Worm (Caenorhabditis elegans) whole organism, L1 larva: ENCODE results near the gene hrg-1.
A peak's percentile ranks its signal among the peaks of the same experiment; 100 is the strongest.

Experiments
- C04F5.9 ChIP-seq: sonication (generic microtip); optimal IDR thresholded peaks from 2 replicates; lab custom pipeline; 2016; ENCODE audit warnings: missing genetic modification characterization, missing compliant biosample characterization
- F16B12.6 ChIP-seq: fragments of 150-350 bp; optimal IDR thresholded peaks from 2 replicates; lab custom pipeline; 2014; ENCODE audit warnings: missing biosample characterization, missing genetic modification characterization
- Y116A8C.19 ChIP-seq: sonication (generic microtip); optimal IDR thresholded peaks from 2 replicates; lab custom pipeline; 2016; ENCODE audit warnings: missing compliant biosample characterization, missing genetic modification characterization, borderline replicate concordance
- aly-2 ChIP-seq: fragments of 150-350 bp; optimal IDR thresholded peaks from 2 replicates; lab custom pipeline; 2014; ENCODE audit warnings: missing biosample characterization, missing genetic modification characterization
- ceh-8 ChIP-seq: fragments of 200-800 bp; sonication (Bioruptor generic); optimal IDR thresholded peaks from 2 replicates; lab custom pipeline; 2018; ENCODE audit warnings: mild to moderate bottlenecking, missing genetic modification characterization, moderate library complexity, missing compliant biosample characterization
- ceh-82 ChIP-seq, 3 experiments: fragments of 150-350 bp in 1 of 3; sonication (generic microtip) in 2 of 3; optimal IDR thresholded peaks; 2 replicates each; lab custom pipeline; 2014 to 2017; ENCODE audit warnings: missing biosample characterization in 3 of 3, missing genetic modification characterization in 3 of 3
- ceh-88 ChIP-seq: fragments of 200-800 bp; sonication (Bioruptor generic); IDR thresholded peaks from 2 replicates; pipeline ENCODE4 v1.3.6; 2022; ENCODE audit warnings: missing genetic modification characterization, missing compliant biosample characterization
- ces-1 ChIP-seq: fragments of 150-350 bp; optimal IDR thresholded peaks from 2 replicates; lab custom pipeline; 2014; ENCODE audit warnings: missing biosample characterization, missing genetic modification reagents, missing genetic modification characterization
- dpl-1 ChIP-seq, 3 experiments: fragments of 150-350 bp in 2 of 3; sonication (generic microtip) in 1 of 3; optimal IDR thresholded peaks; 2 replicates each; lab custom pipeline; 2014 to 2017; ENCODE audit warnings: missing biosample characterization in 3 of 3, missing genetic modification characterization in 3 of 3, missing genetic modification reagents in 3 of 3
- dsc-1 ChIP-seq: sonication (generic microtip); optimal IDR thresholded peaks from 2 replicates; lab custom pipeline; 2016; ENCODE audit warnings: mild to moderate bottlenecking, missing genetic modification characterization, missing compliant biosample characterization
- efl-3 ChIP-seq: fragments of 200-800 bp; sonication (Bioruptor generic); optimal IDR thresholded peaks from 2 replicates; lab custom pipeline; 2018; ENCODE audit warnings: mild to moderate bottlenecking, missing genetic modification characterization, missing compliant biosample characterization
- egl-13 ChIP-seq: sonication (generic microtip); optimal IDR thresholded peaks from 2 replicates; lab custom pipeline; 2016; ENCODE audit warnings: missing genotype, missing genetic modification reagents, missing genetic modification characterization, missing compliant biosample characterization
- fkh-10 ChIP-seq: sonication (generic microtip); optimal IDR thresholded peaks from 2 replicates; lab custom pipeline; 2017; ENCODE audit warnings: missing biosample characterization, missing genetic modification reagents, missing genetic modification characterization
- fkh-4 ChIP-seq: sonication (generic microtip); optimal IDR thresholded peaks from 2 replicates; lab custom pipeline; 2016; ENCODE audit warnings: missing compliant biosample characterization, missing genetic modification characterization, borderline replicate concordance
- fkh-8 ChIP-seq: sonication (generic microtip); optimal IDR thresholded peaks from 2 replicates; lab custom pipeline; 2016; ENCODE audit warnings: mild to moderate bottlenecking, missing genetic modification characterization, missing compliant biosample characterization
- grh-1 ChIP-seq: fragments of 200-800 bp; sonication (Bioruptor generic); IDR thresholded peaks from 2 replicates; pipeline ENCODE4 v1.3.6; 2022; ENCODE audit warnings: missing genetic modification reagents, missing genetic modification characterization, missing compliant biosample characterization
- hlh-4 ChIP-seq: sonication (generic microtip); optimal IDR thresholded peaks from 2 replicates; lab custom pipeline; 2016; ENCODE audit warnings: mild to moderate bottlenecking, missing genetic modification characterization, missing compliant biosample characterization
- hpl-2 ChIP-seq: fragments of 150-350 bp; optimal IDR thresholded peaks from 2 replicates; lab custom pipeline; 2014; ENCODE audit warnings: missing biosample characterization, missing genetic modification reagents, missing genetic modification characterization
- isw-1 ChIP-seq: fragments of 200-800 bp; sonication (Bioruptor generic); IDR thresholded peaks from 2 replicates; pipeline ENCODE4 v1.3.6; 2022; ENCODE audit warnings: missing genetic modification characterization, missing compliant biosample characterization
- jun-1 ChIP-seq: fragments of 150-350 bp; optimal IDR thresholded peaks from 2 replicates; lab custom pipeline; 2014; ENCODE audit warnings: missing biosample characterization, missing genetic modification reagents, missing genetic modification characterization
- lin-13 ChIP-seq: fragments of 150-350 bp; optimal IDR thresholded peaks from 2 replicates; lab custom pipeline; 2014; ENCODE audit warnings: missing biosample characterization, missing genetic modification reagents, missing genetic modification characterization
- lin-14 ChIP-seq: fragments of 200-800 bp; sonication (Bioruptor generic); optimal IDR thresholded peaks from 2 replicates; lab custom pipeline; 2018; ENCODE audit warnings: mild to moderate bottlenecking, missing genetic modification characterization, moderate library complexity, missing compliant biosample characterization
- lin-35 ChIP-seq, 2 experiments: fragments of 150-350 bp; optimal IDR thresholded peaks; 2 replicates each; lab custom pipeline; 2014; ENCODE audit warnings: missing biosample characterization in 2 of 2, missing genetic modification characterization in 2 of 2, missing genetic modification reagents in 2 of 2
- lin-39 ChIP-seq: fragments of 150-350 bp; optimal IDR thresholded peaks from 2 replicates; lab custom pipeline; 2014; ENCODE audit warnings: missing biosample characterization, missing genetic modification reagents, missing genetic modification characterization
- lir-3 ChIP-seq: sonication (generic microtip); optimal IDR thresholded peaks from 2 replicates; lab custom pipeline; 2016; ENCODE audit warnings: mild to moderate bottlenecking, missing genetic modification characterization, moderate library complexity, missing compliant biosample characterization; ENCODE audit not compliant: poor library complexity
- lsy-2 ChIP-seq, 2 experiments: fragments of 150-350 bp; optimal IDR thresholded peaks; 2 replicates each; lab custom pipeline; 2014; ENCODE audit warnings: missing biosample characterization in 2 of 2, missing genetic modification characterization in 2 of 2
- mdl-1 ChIP-seq, 2 experiments: fragments of 150-350 bp; optimal IDR thresholded peaks; 2 replicates each; lab custom pipeline; 2014 to 2017; ENCODE audit warnings: missing biosample characterization in 2 of 2, missing genetic modification characterization in 2 of 2, inconsistent platforms in 1 of 2
- mef-2 ChIP-seq: fragments of 150-350 bp; optimal IDR thresholded peaks from 2 replicates; lab custom pipeline; 2014; ENCODE audit warnings: missing biosample characterization, missing genetic modification characterization
- nhr-11 ChIP-seq: fragments of 150-350 bp; optimal IDR thresholded peaks from 2 replicates; lab custom pipeline; 2014; ENCODE audit warnings: missing biosample characterization, missing genetic modification characterization
- nhr-19 ChIP-seq: fragments of 200-800 bp; sonication (Bioruptor generic); conservative IDR thresholded peaks from 2 replicates; pipeline ENCODE4 v1.3.6; 2022; ENCODE audit warnings: missing genetic modification characterization, missing compliant biosample characterization
- nhr-20 ChIP-seq: sonication (generic microtip); optimal IDR thresholded peaks from 2 replicates; lab custom pipeline; 2016; ENCODE audit warnings: mild to moderate bottlenecking, missing genetic modification characterization, missing compliant biosample characterization
- nhr-47 ChIP-seq: sonication (generic microtip); optimal IDR thresholded peaks from 2 replicates; lab custom pipeline; 2016; ENCODE audit warnings: mild to moderate bottlenecking, missing genetic modification characterization, moderate library complexity, missing compliant biosample characterization
- nhr-71 ChIP-seq: sonication (generic microtip); optimal IDR thresholded peaks from 2 replicates; lab custom pipeline; 2016; ENCODE audit warnings: mild to moderate bottlenecking, missing genetic modification characterization, moderate library complexity, missing compliant biosample characterization
- nhr-76 ChIP-seq: sonication (generic microtip); optimal IDR thresholded peaks from 2 replicates; lab custom pipeline; 2017; ENCODE audit warnings: missing biosample characterization, missing genetic modification characterization
- pag-3 ChIP-seq: sonication (generic microtip); optimal IDR thresholded peaks from 2 replicates; lab custom pipeline; 2017; ENCODE audit warnings: missing genetic modification characterization, mild to moderate bottlenecking, missing compliant biosample characterization, antibody characterized with exemption, borderline replicate concordance; ENCODE audit not compliant: insufficient read depth
- rnt-1 ChIP-seq: sonication (generic microtip); optimal IDR thresholded peaks from 2 replicates; lab custom pipeline; 2016; ENCODE audit warnings: mild to moderate bottlenecking, missing genetic modification characterization, moderate library complexity, missing compliant biosample characterization
- skn-1 ChIP-seq: fragments of 150-350 bp; optimal IDR thresholded peaks from 2 replicates; lab custom pipeline; 2014; ENCODE audit warnings: missing biosample characterization, missing genetic modification characterization
- sup-37 ChIP-seq: fragments of 200-800 bp; sonication (Bioruptor generic); optimal IDR thresholded peaks from 2 replicates; lab custom pipeline; 2018; ENCODE audit warnings: mild to moderate bottlenecking, missing genetic modification characterization, missing compliant biosample characterization
- swsn-7 ChIP-seq: sonication (generic microtip); optimal IDR thresholded peaks from 2 replicates; lab custom pipeline; 2016; ENCODE audit warnings: missing genetic modification characterization, missing compliant biosample characterization
- unc-130 ChIP-seq: fragments of 150-350 bp; optimal IDR thresholded peaks from 2 replicates; lab custom pipeline; 2017; ENCODE audit warnings: missing biosample characterization, missing genetic modification characterization, inconsistent platforms
- unc-62 ChIP-seq: fragments of 150-350 bp; optimal IDR thresholded peaks from 2 replicates; lab custom pipeline; 2014; ENCODE audit warnings: missing biosample characterization, missing genetic modification reagents, missing genetic modification characterization
- unc-86 ChIP-seq: sonication (generic microtip); optimal IDR thresholded peaks from 2 replicates; lab custom pipeline; 2016; ENCODE audit warnings: missing genetic modification characterization, missing compliant biosample characterization
- vab-15 ChIP-seq: sonication (generic microtip); optimal IDR thresholded peaks from 2 replicates; lab custom pipeline; 2017; ENCODE audit warnings: missing genotype, mild to moderate bottlenecking, missing genetic modification characterization, missing compliant biosample characterization
- xbp-1 ChIP-seq: sonication (generic microtip); optimal IDR thresholded peaks from 2 replicates; lab custom pipeline; 2016; ENCODE audit warnings: missing genetic modification characterization, missing compliant biosample characterization
- zag-1 ChIP-seq: fragments of 150-350 bp; optimal IDR thresholded peaks from 2 replicates; lab custom pipeline; 2014; ENCODE audit warnings: missing biosample characterization, missing genetic modification characterization
- zip-4 ChIP-seq: fragments of 200-800 bp; sonication (Bioruptor generic); optimal IDR thresholded peaks from 2 replicates; lab custom pipeline; 2018; ENCODE audit warnings: mild to moderate bottlenecking, missing genetic modification characterization, moderate library complexity, missing compliant biosample characterization
- ztf-11 ChIP-seq, 2 experiments: sonication (generic microtip); optimal IDR thresholded peaks; 2 replicates each; lab custom pipeline; 2016 to 2017; ENCODE audit warnings: missing genetic modification characterization in 2 of 2, missing biosample characterization in 1 of 2, missing compliant biosample characterization in 1 of 2
- ztf-4 ChIP-seq: fragments of 150-350 bp; optimal IDR thresholded peaks from 2 replicates; lab custom pipeline; 2014; ENCODE audit warnings: missing biosample characterization, missing genetic modification characterization

The hrg-1 gene

DNA sequence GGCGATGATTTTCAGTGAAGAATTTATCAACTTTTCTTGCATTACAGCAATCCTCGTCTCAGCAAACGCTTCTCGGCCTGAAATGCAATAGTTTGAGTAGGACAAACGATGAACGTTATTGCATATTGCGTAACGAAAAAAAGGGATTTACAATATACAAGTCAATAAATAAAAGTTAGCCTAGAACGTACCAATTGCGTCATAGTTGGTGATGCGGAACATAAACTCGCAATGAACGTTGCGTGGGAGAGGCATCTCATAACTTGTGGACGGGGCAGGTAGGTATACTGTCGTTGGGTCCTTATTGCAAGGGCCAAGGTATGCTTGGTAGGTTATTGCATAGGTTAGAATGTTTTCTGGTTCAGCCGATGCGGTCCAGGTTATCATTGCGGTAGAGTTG lies 45.2 kb downstream of the hrg-1 start:
- TF ChIP-seq unc-62 (GFP tag; lab: Kevin White, UChicago): no peak
- no peak for TF ChIP-seq nhr-71 (tag; lab: Kevin White, UChicago)
- TF ChIP-seq hpl-2 (GFP tag; lab: Kevin White, UChicago): no peak
- TF ChIP-seq nhr-11 (tag; lab: Kevin White, UChicago): no peak
- TF ChIP-seq swsn-7 (tag; lab: Kevin White, UChicago): no peak
- no peak for TF ChIP-seq nhr-76 (tag; lab: Kevin White, UChicago)
- TF ChIP-seq ztf-4 (tag; lab: Kevin White, UChicago): no peak
- TF ChIP-seq jun-1 (tag; lab: Kevin White, UChicago): no peak
- no peak for TF ChIP-seq sup-37 (GFP tag; lab: Kevin White, UChicago)
- no peak for TF ChIP-seq lin-39 (tag; lab: Kevin White, UChicago)
- no peak for TF ChIP-seq nhr-19 (GFP tag; lab: Robert Waterston, UW)
- TF ChIP-seq, all 84 proteins: peak for 0

ce11 chrX:3969980-3970403 lies 46.0 kb downstream of the hrg-1 start:
- TF ChIP-seq skn-1 (tag; lab: Kevin White, UChicago): peak; percentile 62
- no peak for TF ChIP-seq nhr-76 (tag; lab: Kevin White, UChicago)
- peak; percentile 68 for TF ChIP-seq unc-86 (tag; lab: Kevin White, UChicago)
- peak; percentile 89 for TF ChIP-seq lin-14 (GFP tag; lab: Kevin White, UChicago)
- TF ChIP-seq grh-1: peak; percentile 61; the same call in 1 of the 2 replicates
- peak; percentile 29 for TF ChIP-seq isw-1 (GFP tag; lab: Robert Waterston, UW)
- peak; percentile 81 for TF ChIP-seq nhr-19 (GFP tag; lab: Robert Waterston, UW)
- peak; percentile 85 for TF ChIP-seq nhr-71 (tag; lab: Kevin White, UChicago)
- peak in 2 of 3 experiments; percentile 5 to 14 for TF ChIP-seq dpl-1 (GFP tag; optimal IDR thresholded peaks at IDR 0.05; lab: Kevin White, UChicago)
- TF ChIP-seq aly-2: no peak
- TF ChIP-seq fkh-10 (GFP tag; lab: Kevin White, UChicago): peak; percentile 63
- TF ChIP-seq nhr-47: peak; percentile 86
- peak; percentile 44 for TF ChIP-seq egl-13 (tag; lab: Kevin White, UChicago)
- peak; percentile 66 for TF ChIP-seq lin-13
- TF ChIP-seq vab-15 (tag; lab: Kevin White, UChicago): no peak
- TF ChIP-seq dsc-1 (tag; lab: Kevin White, UChicago): peak; percentile 80
- peak in 1 of 2 experiments; percentile 77 for TF ChIP-seq mdl-1 (tag; optimal IDR thresholded peaks at IDR 0.05; lab: Kevin White, UChicago)
- TF ChIP-seq pag-3 (tag; lab: Kevin White, UChicago): peak; percentile 24
- peak; percentile 45 for TF ChIP-seq zip-4 (GFP tag; lab: Kevin White, UChicago)
- TF ChIP-seq ces-1: peak; percentile 0
- TF ChIP-seq rnt-1: peak; percentile 83
- peak; percentile 57 for TF ChIP-seq ceh-88
- TF ChIP-seq efl-3 (GFP tag; lab: Kevin White, UChicago): no peak
- peak; percentile 55 for TF ChIP-seq jun-1 (tag; lab: Kevin White, UChicago)
- TF ChIP-seq lsy-2 (tag; optimal IDR thresholded peaks at IDR 0.05; lab: Kevin White, UChicago): peak; percentile 62 to 72
- TF ChIP-seq sup-37 (GFP tag; lab: Kevin White, UChicago): peak; percentile 12
- no peak for TF ChIP-seq ceh-8 (GFP tag; lab: Kevin White, UChicago)
- TF ChIP-seq ztf-11 (tag; optimal IDR thresholded peaks at IDR 0.05; lab: Kevin White, UChicago): peak in 1 of 2 experiments; percentile 49
- TF ChIP-seq Y116A8C.19: no peak
- TF ChIP-seq zag-1 (tag; lab: Kevin White, UChicago): no peak
- TF ChIP-seq unc-130 (tag; lab: Kevin White, UChicago): peak; percentile 87
- TF ChIP-seq C04F5.9 (tag; lab: Kevin White, UChicago): no peak
- peak; percentile 86 for TF ChIP-seq nhr-20 (tag; lab: Kevin White, UChicago)
- TF ChIP-seq fkh-8 (tag; lab: Kevin White, UChicago): peak; percentile 60
- TF ChIP-seq hlh-4 (tag; lab: Kevin White, UChicago): no peak
- no peak for TF ChIP-seq unc-62 (GFP tag; lab: Kevin White, UChicago)
- TF ChIP-seq F16B12.6 (tag; lab: Kevin White, UChicago): peak; percentile 17
- no peak for TF ChIP-seq fkh-4 (tag; lab: Kevin White, UChicago)
- TF ChIP-seq xbp-1 (tag; lab: Kevin White, UChicago): peak; percentile 74
- TF ChIP-seq mef-2 (tag; lab: Kevin White, UChicago): no peak
- TF ChIP-seq lir-3 (tag; lab: Kevin White, UChicago): peak; percentile 33
- TF ChIP-seq ceh-82 (tag; optimal IDR thresholded peaks at IDR 0.05; lab: Kevin White, UChicago): peak; percentile 69 to 70 (median 70)
- peak; percentile 42 for TF ChIP-seq ztf-4 (tag; lab: Kevin White, UChicago)
- TF ChIP-seq lin-35 (GFP tag; optimal IDR thresholded peaks at IDR 0.05; lab: Kevin White, UChicago): peak; percentile 43 to 78
